Worm (Caenorhabditis elegans): ENCODE measurements around the gene srsx-18.
A peak's percentile ranks its signal among the peaks of the same experiment; 100 is the strongest.

Gene srsx-18

DNA sequence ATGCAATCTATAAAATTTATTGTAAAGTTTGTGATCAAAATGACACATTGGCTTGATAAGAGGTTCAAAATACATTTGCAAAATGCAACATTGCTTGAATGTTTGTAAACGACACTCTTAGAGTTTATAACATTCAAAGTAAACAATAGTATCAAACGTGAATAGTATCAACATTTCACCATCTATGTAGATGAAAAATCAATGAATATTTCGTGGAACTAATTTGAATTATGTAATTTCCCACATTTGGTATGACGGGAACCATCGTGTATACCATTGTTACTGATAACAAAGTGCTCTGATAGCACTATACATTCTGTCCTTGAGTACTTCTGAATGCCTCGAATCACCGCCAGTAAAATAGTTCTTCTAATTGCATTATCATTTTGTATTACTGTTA, 8.3 kb downstream of the srsx-18 start, which contains the start of gene galt-1 (continued):
- TF ChIP-seq madf-5 (GFP tag; IDR thresholded peaks at IDR 0.05) (no peak), lin-15B (tag; optimal IDR thresholded peaks at IDR 0.05) (no peak), rbr-2 (tag; optimal IDR thresholded peaks at IDR 0.05) (no peak), lin-1 (GFP tag; IDR thresholded peaks at IDR 0.05) (no peak), lim-7 (GFP tag; IDR thresholded peaks at IDR 0.05) (no peak), spr-3 (GFP tag; optimal IDR thresholded peaks at IDR 0.05) (no peak)

DNA sequence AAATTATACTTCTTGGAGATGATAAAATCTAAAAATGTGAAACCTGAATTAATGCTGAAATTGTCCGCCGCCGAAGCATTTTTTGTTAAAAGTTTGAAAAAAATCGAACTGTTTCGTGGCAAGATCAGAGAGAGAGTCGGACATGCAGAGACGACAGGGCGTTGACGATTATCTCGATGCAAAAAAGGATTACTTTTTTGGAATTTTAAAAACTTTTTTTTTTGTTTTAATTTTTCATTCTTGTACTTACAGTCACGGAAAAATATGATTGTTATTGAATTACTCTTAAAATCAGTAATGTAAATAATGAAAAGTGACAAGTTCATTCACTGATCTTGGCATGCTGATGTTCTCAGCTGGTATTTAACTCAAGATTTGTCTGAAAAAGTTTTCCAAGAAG, 14.4 kb downstream of the srsx-18 start, which contains the start of the genes M03F8.5 and M03F8.7:
Gene M03F8.5, minus strand, starts transcription at position 101 of the 400 bp plus-strand sequence.
Gene M03F8.7, plus strand, starts transcription at position 249 of the 400 bp plus-strand sequence.
- no peak for TF ChIP-seq attf-4 (tag; optimal IDR thresholded peaks at IDR 0.05)
- no peak for TF ChIP-seq T26A8.4 (GFP tag; IDR thresholded peaks at IDR 0.05)
- no peak for TF ChIP-seq Y75B8A.6 (GFP tag; IDR thresholded peaks at IDR 0.05)
- TF ChIP-seq F26F4.8 (GFP tag; conservative IDR thresholded peaks at IDR 0.05): no peak
- no peak for TF ChIP-seq nhr-77 (tag; optimal IDR thresholded peaks at IDR 0.05)
- no peak for TF ChIP-seq dmd-6 (GFP tag; IDR thresholded peaks at IDR 0.05)
- no peak for TF ChIP-seq nhr-237 (tag; optimal IDR thresholded peaks at IDR 0.05)
- TF ChIP-seq nhr-41 (GFP tag; IDR thresholded peaks at IDR 0.05): no peak
- TF ChIP-seq spr-1 (tag; optimal IDR thresholded peaks at IDR 0.05): no peak
- no peak for TF ChIP-seq ceh-82 (tag; optimal IDR thresholded peaks at IDR 0.05)
- no peak for TF ChIP-seq egl-27 (tag; optimal IDR thresholded peaks at IDR 0.05)
- no peak for TF ChIP-seq pha-4 (GFP tag; IDR thresholded peaks at IDR 0.05)
- no peak for TF ChIP-seq pha-4 (tag; optimal IDR thresholded peaks at IDR 0.05)
- no peak for TF ChIP-seq dmd-8 (GFP tag; IDR thresholded peaks at IDR 0.05)
- no peak for TF ChIP-seq lim-7 (GFP tag; IDR thresholded peaks at IDR 0.05)
- TF ChIP-seq zip-2 (tag; optimal IDR thresholded peaks at IDR 0.05): no peak
- no peak for TF ChIP-seq snpc-1.2 (GFP tag; IDR thresholded peaks at IDR 0.05)
- no peak for TF ChIP-seq nhr-102 (tag; optimal IDR thresholded peaks at IDR 0.05)
- no peak for TF ChIP-seq nhr-10 (tag; optimal IDR thresholded peaks at IDR 0.05)

DNA sequence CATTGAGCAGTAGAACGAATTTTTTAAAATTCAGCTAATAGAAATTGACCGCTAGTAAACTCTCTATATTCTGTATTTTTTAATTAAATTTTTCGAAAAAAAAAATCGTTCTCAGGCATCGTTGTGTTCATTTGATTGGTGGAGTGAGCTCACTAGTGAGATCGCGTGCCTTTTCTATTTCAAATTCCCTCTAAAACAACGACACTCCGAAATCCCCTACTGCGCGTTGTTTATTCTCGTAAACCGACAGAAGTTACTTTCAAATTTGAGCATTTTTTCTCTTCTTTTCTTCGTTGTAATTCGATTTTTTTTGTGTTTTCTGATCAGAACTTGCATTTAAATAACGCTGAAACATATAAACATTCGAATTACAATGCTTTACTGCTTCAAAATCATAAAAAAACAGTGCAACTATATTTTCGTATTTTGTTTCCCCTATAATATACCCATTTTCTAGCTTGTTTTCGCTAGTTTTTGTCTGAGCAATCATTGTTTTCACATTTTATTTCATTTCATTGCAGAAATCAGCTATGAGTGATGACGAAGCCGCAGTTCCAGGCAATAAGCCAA, 17.3 kb downstream of the srsx-18 start, which contains the start of gene syf-3:
Gene syf-3, plus strand, starts transcription at position 520 of the 570 bp plus-strand sequence.
- TF ChIP-seq aha-1 (tag): peak; percentile 35
- TF ChIP-seq ceh-20 (GFP tag; IDR thresholded peaks at IDR 0.05): no peak
- peak; percentile 98 for TF ChIP-seq T20F7.1 (GFP tag; optimal IDR thresholded peaks at IDR 0.05)
- TF ChIP-seq daf-16 (GFP tag; optimal IDR thresholded peaks at IDR 0.05): no peak
- TF ChIP-seq daf-16 (tag; optimal IDR thresholded peaks at IDR 0.05): no peak
- peak; percentile 22 for TF ChIP-seq ztf-7 (tag; optimal IDR thresholded peaks at IDR 0.05)
- TF ChIP-seq dpl-1 (GFP tag; optimal IDR thresholded peaks at IDR 0.05): peak; percentile 98
- peak; percentile 52 for TF ChIP-seq hlh-30 (tag; optimal IDR thresholded peaks at IDR 0.05; ENCODE audit: insufficient read depth)
- TF ChIP-seq Y48G9A.11 (GFP tag; IDR thresholded peaks at IDR 0.05): peak; percentile 97
- TF ChIP-seq unc-62 (GFP tag; optimal IDR thresholded peaks at IDR 0.05 in 1 of 2): peak in 1 of 2 experiments; percentile 64
- no peak for TF ChIP-seq unc-62 (tag; optimal IDR thresholded peaks at IDR 0.05)
- TF ChIP-seq nhr-6 (tag; optimal IDR thresholded peaks at IDR 0.05): peak; percentile 4
- TF ChIP-seq attf-4 (tag; optimal IDR thresholded peaks at IDR 0.05): no peak
- no peak for TF ChIP-seq lin-15B (tag; optimal IDR thresholded peaks at IDR 0.05)
- no peak for TF ChIP-seq F44E2.7 (GFP tag; IDR thresholded peaks at IDR 0.05)
- no peak for TF ChIP-seq ZK337.2 (GFP tag; IDR thresholded peaks at IDR 0.05)
- TF ChIP-seq mes-2 (tag; optimal IDR thresholded peaks at IDR 0.05; ENCODE audit: poor library complexity, severe bottlenecking): peak; percentile 69
- no peak for TF ChIP-seq nhr-41 (GFP tag; IDR thresholded peaks at IDR 0.05)
